Worm (Caenorhabditis elegans) whole organism, late embryonic: Measurements from ENCODE around the gene rike-1.

Source experiments
- C38D4.7 ChIP-seq: fragments of 200-800 bp; sonication (Bioruptor generic); optimal IDR thresholded peaks from 2 replicates; lab custom pipeline; 2018; ENCODE audit warnings: mild to moderate bottlenecking, missing genetic modification characterization, moderate library complexity, missing compliant biosample characterization
- ama-1 ChIP-seq: fragments of 150-350 bp; optimal IDR thresholded peaks from 2 replicates; lab custom pipeline; 2014
- fkh-10 ChIP-seq: fragments of 150-350 bp; optimal IDR thresholded peaks from 2 replicates; lab custom pipeline; 2014; ENCODE audit warnings: missing biosample characterization, missing genetic modification reagents, missing genetic modification characterization
- nhr-11 ChIP-seq: fragments of 150-350 bp; optimal IDR thresholded peaks from 2 replicates; lab custom pipeline; 2014; ENCODE audit warnings: missing biosample characterization, missing genetic modification characterization
- unc-55 ChIP-seq: sonication (generic microtip); optimal IDR thresholded peaks from 2 replicates; lab custom pipeline; 2017; ENCODE audit warnings: missing biosample characterization, missing genetic modification reagents, missing genetic modification characterization

ce11 chrV:14496446-14496845 is 49.2 kb downstream of the rike-1 start:
- TF ChIP-seq C38D4.7 (GFP tag; lab: Kevin White, UChicago), result no peak
- TF ChIP-seq unc-55 (GFP tag; lab: Kevin White, UChicago), result no peak
- no peak for TF ChIP-seq fkh-10 (GFP tag; lab: Kevin White, UChicago)
- no peak for TF ChIP-seq ama-1 (lab: Kevin White, UChicago)
- TF ChIP-seq nhr-11 (tag; lab: Kevin White, UChicago), result no peak
